Fruit fly (Drosophila melanogaster) S2 (cell line): ENCODE data around the gene Cdc45.

Source experiments
- CG8478 ChIP-seq: fragments of >200 bp; optimal IDR thresholded peaks from 2 replicates; lab custom pipeline; 2018
- CTCF ChIP-seq, 2 experiments: fragments of >200 bp; optimal IDR thresholded peaks; 2 replicates each; lab custom pipeline; 2018

DNA sequence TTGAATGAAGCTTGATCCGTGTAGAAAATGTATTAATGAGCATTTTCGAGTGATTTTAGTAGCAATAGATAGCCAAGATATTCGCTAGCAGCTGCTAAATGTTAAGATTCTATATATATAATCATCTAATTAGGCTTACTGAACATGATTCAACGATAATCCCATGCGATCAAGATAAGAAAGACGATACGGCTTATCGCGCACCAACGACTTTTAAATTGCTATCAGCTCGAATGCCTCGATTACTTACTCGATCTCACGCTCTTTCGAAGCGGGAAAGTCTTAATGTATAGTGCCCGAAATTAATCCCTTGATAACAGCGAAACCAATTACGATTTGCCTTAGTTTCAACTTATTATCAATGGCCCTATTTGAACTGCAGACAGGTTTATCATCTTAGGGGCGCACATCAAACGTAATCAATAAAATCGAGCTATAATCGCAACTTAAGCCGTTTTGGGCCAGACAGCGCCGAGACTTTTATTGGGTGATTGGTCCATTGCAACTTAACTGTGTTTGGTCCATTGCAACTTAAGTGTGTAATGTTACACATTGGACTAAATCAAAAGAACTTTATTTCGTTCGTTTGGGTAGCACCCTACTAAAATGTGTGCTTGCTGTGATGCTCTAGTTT lies 20.4 kb upstream of the Cdc45 start:
- TF ChIP-seq CG8478 (no peak), CTCF (optimal IDR thresholded peaks at IDR 0.05; lab: Kevin White, UChicago) (no peak)
